Worm (Caenorhabditis elegans) whole organism, early embryonic: ENCODE data around the gene C27B7.2.

Source experiments
- B0310.2 ChIP-seq: sonication (generic microtip); optimal IDR thresholded peaks from 2 replicates; lab custom pipeline; 2016; ENCODE audit warnings: mild to moderate bottlenecking, missing genetic modification characterization, missing compliant biosample characterization
- F13C5.2 ChIP-seq: sonication (generic microtip); optimal IDR thresholded peaks from 2 replicates; lab custom pipeline; 2017; ENCODE audit warnings: mild to moderate bottlenecking, missing genetic modification characterization, inconsistent platforms, missing compliant biosample characterization
- aly-1 ChIP-seq: sonication (generic microtip); optimal IDR thresholded peaks from 2 replicates; lab custom pipeline; 2016; ENCODE audit warnings: missing genetic modification characterization, missing compliant biosample characterization
- ama-1 ChIP-seq: fragments of 150-350 bp; optimal IDR thresholded peaks from 2 replicates; lab custom pipeline; 2014
- ceh-13 ChIP-seq: fragments of 200-800 bp; sonication (Bioruptor generic); optimal IDR thresholded peaks from 2 replicates; lab custom pipeline; 2018; ENCODE audit warnings: mild to moderate bottlenecking, missing genetic modification characterization, missing compliant biosample characterization
- ceh-36 ChIP-seq: sonication (generic microtip); optimal IDR thresholded peaks from 2 replicates; lab custom pipeline; 2016; ENCODE audit warnings: missing genetic modification characterization, inconsistent platforms, missing compliant biosample characterization
- ets-7 ChIP-seq: sonication (generic microtip); optimal IDR thresholded peaks from 2 replicates; lab custom pipeline; 2016; ENCODE audit warnings: missing genotype, missing genetic modification characterization, missing compliant biosample characterization
- flt-1 ChIP-seq: fragments of 200-800 bp; sonication (Bioruptor generic); IDR thresholded peaks from 2 replicates; pipeline ENCODE4 v1.3.6; 2022; ENCODE audit warnings: missing genetic modification characterization, missing compliant biosample characterization
- hmbx-1 ChIP-seq: sonication (generic microtip); optimal IDR thresholded peaks from 2 replicates; lab custom pipeline; 2016; ENCODE audit warnings: mild to moderate bottlenecking, missing genetic modification characterization, missing compliant biosample characterization
- hmg-4 ChIP-seq: fragments of 200-800 bp; sonication (Bioruptor generic); optimal IDR thresholded peaks from 2 replicates; lab custom pipeline; 2018; ENCODE audit warnings: mild to moderate bottlenecking, missing genetic modification characterization, missing compliant biosample characterization
- hnd-1 ChIP-seq: sonication (generic microtip); optimal IDR thresholded peaks from 2 replicates; lab custom pipeline; 2016; ENCODE audit warnings: missing genetic modification characterization, missing compliant biosample characterization
- pes-1 ChIP-seq: fragments of 200-800 bp; sonication (Bioruptor generic); IDR thresholded peaks from 2 replicates; pipeline ENCODE4 v1.3.6; 2022; ENCODE audit warnings: missing genetic modification reagents, missing genetic modification characterization, missing compliant biosample characterization
- scrt-1 ChIP-seq: fragments of 200-800 bp; sonication (Bioruptor generic); IDR thresholded peaks from 2 replicates; pipeline ENCODE4 v1.3.6; 2022; ENCODE audit warnings: missing genetic modification characterization, missing compliant biosample characterization
- sea-1 ChIP-seq: fragments of 200-800 bp; sonication (Bioruptor generic); conservative IDR thresholded peaks from 2 replicates; pipeline ENCODE4 v1.3.6; 2022; ENCODE audit warnings: missing genetic modification characterization, missing compliant biosample characterization
- tbx-11 ChIP-seq: fragments of 200-800 bp; sonication (Bioruptor generic); IDR thresholded peaks from 2 replicates; pipeline ENCODE4 v1.3.6; 2022; ENCODE audit warnings: missing genetic modification characterization, missing compliant biosample characterization
- tbx-37 ChIP-seq: fragments of 200-800 bp; sonication (Bioruptor generic); conservative IDR thresholded peaks from 2 replicates; pipeline ENCODE4 v1.3.6; 2022; ENCODE audit warnings: missing genetic modification reagents, missing genetic modification characterization, missing compliant biosample characterization
- tra-4 ChIP-seq: sonication (generic microtip); optimal IDR thresholded peaks from 2 replicates; lab custom pipeline; 2017; ENCODE audit warnings: missing genetic modification characterization, missing compliant biosample characterization

Gene C27B7.2

ce11 chrIV:8873847-8874246 lies 18.8 kb upstream of the C27B7.2 start, which contains the start of gene hdl-2:
Gene hdl-2 (plus strand): TSS chrIV:8874147.
- TF ChIP-seq ets-7 (tag; lab: Kevin White, UChicago) (no peak), hnd-1 (tag; lab: Kevin White, UChicago) (no peak), B0310.2 (no peak), aly-1 (no peak), scrt-1 (GFP tag; lab: Robert Waterston, UW) (no peak), pes-1 (GFP tag; lab: Robert Waterston, UW) (no peak), hmbx-1 (tag; lab: Kevin White, UChicago) (no peak), tbx-37 (GFP tag; lab: Robert Waterston, UW) (no peak), tra-4 (tag; lab: Kevin White, UChicago) (no peak), ceh-36 (tag; lab: Kevin White, UChicago) (no peak), flt-1 (GFP tag; lab: Robert Waterston, UW) (no peak), hmg-4 (no peak), tbx-11 (GFP tag; lab: Robert Waterston, UW) (no peak)

- no peak for TF ChIP-seq hnd-1 (tag; lab: Kevin White, UChicago)
- TF ChIP-seq hmg-4: no peak
- TF ChIP-seq B0310.2: no peak
- no peak for TF ChIP-seq scrt-1 (GFP tag; lab: Robert Waterston, UW)
- TF ChIP-seq ama-1 (lab: Kevin White, UChicago): no peak
- no peak for TF ChIP-seq ceh-36 (tag; lab: Kevin White, UChicago)
- TF ChIP-seq sea-1 (GFP tag; lab: Robert Waterston, UW): no peak
- TF ChIP-seq F13C5.2 (tag; lab: Kevin White, UChicago): no peak
- no peak for TF ChIP-seq flt-1 (GFP tag; lab: Robert Waterston, UW)
Observed at ce11 chrIV:8879810-8880209, 12.8 kb upstream of the C27B7.2 start, which contains the start of gene npax-4. Gene npax-4 (minus strand): TSS chrIV:8879910.

ce11 chrIV:8881181-8881580 lies 11.5 kb upstream of the C27B7.2 start, which contains the start of gene C09G9.8:
Gene C09G9.8 (plus strand): TSS chrIV:8881481.
- TF ChIP-seq hmg-4 (no peak), aly-1 (no peak), ets-7 (tag; lab: Kevin White, UChicago) (no peak), ceh-36 (tag; lab: Kevin White, UChicago) (no peak), scrt-1 (GFP tag; lab: Robert Waterston, UW) (no peak), ama-1 (lab: Kevin White, UChicago) (no peak), hmbx-1 (tag; lab: Kevin White, UChicago) (no peak), tbx-37 (GFP tag; lab: Robert Waterston, UW) (no peak), pes-1 (GFP tag; lab: Robert Waterston, UW) (no peak), F13C5.2 (tag; lab: Kevin White, UChicago) (no peak), ceh-13 (GFP tag; lab: Kevin White, UChicago) (no peak), flt-1 (GFP tag; lab: Robert Waterston, UW) (no peak), sea-1 (GFP tag; lab: Robert Waterston, UW) (no peak), tra-4 (tag; lab: Kevin White, UChicago) (no peak), tbx-11 (GFP tag; lab: Robert Waterston, UW) (no peak), hnd-1 (tag; lab: Kevin White, UChicago) (no peak), B0310.2 (no peak)

- TF ChIP-seq F13C5.2 (tag; lab: Kevin White, UChicago): no peak
- TF ChIP-seq pes-1 (GFP tag; lab: Robert Waterston, UW): no peak
- TF ChIP-seq ceh-36 (tag; lab: Kevin White, UChicago): no peak
Observed at ce11 chrIV:8886228-8886627, 6.4 kb upstream of the C27B7.2 start, which contains the start of gene C09G9.5. Gene C09G9.5 (plus strand): TSS chrIV:8886528.

ce11 chrIV:8888525-8889026 lies 4.1 kb upstream of the C27B7.2 start, which contains the start of gene oma-1:
Gene oma-1 (plus strand): TSS chrIV:8888976.
- TF ChIP-seq hmg-4 (no peak), flt-1 (GFP tag; lab: Robert Waterston, UW) (no peak), ama-1 (lab: Kevin White, UChicago) (no peak), hnd-1 (tag; lab: Kevin White, UChicago) (no peak), tra-4 (tag; lab: Kevin White, UChicago) (no peak), tbx-37 (GFP tag; lab: Robert Waterston, UW) (no peak), hmbx-1 (tag; lab: Kevin White, UChicago) (no peak), scrt-1 (GFP tag; lab: Robert Waterston, UW) (no peak), ceh-13 (GFP tag; lab: Kevin White, UChicago) (no peak), ets-7 (tag; lab: Kevin White, UChicago) (no peak), F13C5.2 (tag; lab: Kevin White, UChicago) (no peak), sea-1 (GFP tag; lab: Robert Waterston, UW) (no peak), aly-1 (no peak)

DNA sequence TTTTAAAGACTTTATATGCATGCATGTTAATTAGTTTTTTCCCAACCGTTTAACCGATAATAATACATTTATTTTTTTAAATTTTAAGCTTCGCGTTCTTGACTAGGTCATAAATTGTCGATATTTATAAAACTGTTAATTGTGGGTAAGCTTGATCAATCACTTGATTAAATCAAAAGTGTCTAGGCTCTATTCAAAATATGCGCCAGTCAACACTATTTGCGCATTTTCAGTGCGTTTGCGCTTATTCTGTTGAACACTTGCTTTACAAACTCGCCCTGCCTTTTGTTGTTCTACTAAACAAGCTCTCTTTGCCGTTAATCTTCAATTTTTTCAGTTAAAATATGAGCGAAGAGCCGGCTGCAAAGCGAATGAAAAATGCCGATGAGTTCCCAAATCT lies 1.5 kb upstream of the C27B7.2 start, which contains the start of gene spr-2:
TSS of gene spr-2 (plus strand) at position 332 of the 400 bp plus-strand sequence.
- no peak for TF ChIP-seq ceh-13 (GFP tag; lab: Kevin White, UChicago)
- no peak for TF ChIP-seq sea-1 (GFP tag; lab: Robert Waterston, UW)
- no peak for TF ChIP-seq hnd-1 (tag; lab: Kevin White, UChicago)
- TF ChIP-seq tra-4 (tag; lab: Kevin White, UChicago): no peak
- no peak for TF ChIP-seq tbx-37 (GFP tag; lab: Robert Waterston, UW)
- TF ChIP-seq F13C5.2 (tag; lab: Kevin White, UChicago): no peak
- no peak for TF ChIP-seq ets-7 (tag; lab: Kevin White, UChicago)
- no peak for TF ChIP-seq pes-1 (GFP tag; lab: Robert Waterston, UW)
- TF ChIP-seq flt-1 (GFP tag; lab: Robert Waterston, UW): no peak
- no peak for TF ChIP-seq hmbx-1 (tag; lab: Kevin White, UChicago)
- TF ChIP-seq ceh-36 (tag; lab: Kevin White, UChicago): no peak
- no peak for TF ChIP-seq scrt-1 (GFP tag; lab: Robert Waterston, UW)
- TF ChIP-seq aly-1: no peak

- TF ChIP-seq tra-4 (tag; lab: Kevin White, UChicago) (no peak), aly-1 (no peak), ama-1 (lab: Kevin White, UChicago) (no peak), F13C5.2 (tag; lab: Kevin White, UChicago) (peak; percentile 7), pes-1 (GFP tag; lab: Robert Waterston, UW) (no peak)
Observed at ce11 chrIV:8893746-8894145, 1.1 kb downstream of the C27B7.2 start, which contains the start of gene rad-54.L2. Gene rad-54.L2 (plus strand): TSS chrIV:8894077.
